Worm (Caenorhabditis elegans) whole organism, L2 larva: ENCODE measurements around the gene F07G11.3.
"Not testable (repeated sequence)": the region's sequence is repeated elsewhere in the genome, so short reads cannot be mapped to it uniquely, and the experiment has no call there.

Source experiments
- C34F6.9 ChIP-seq: fragments of 150-350 bp; optimal IDR thresholded peaks from 2 replicates; lab custom pipeline; 2014; ENCODE audit warnings: missing biosample characterization, missing genetic modification characterization
- R02D3.7 ChIP-seq: fragments of 150-350 bp; optimal IDR thresholded peaks from 2 replicates; lab custom pipeline; 2014; ENCODE audit warnings: missing biosample characterization, missing genetic modification characterization
- ZK546.5 ChIP-seq: sonication (generic microtip); optimal IDR thresholded peaks from 2 replicates; lab custom pipeline; 2017; ENCODE audit warnings: missing biosample characterization, missing genetic modification characterization
- aly-2 ChIP-seq: fragments of 150-350 bp; optimal IDR thresholded peaks from 2 replicates; lab custom pipeline; 2014; ENCODE audit warnings: missing biosample characterization, missing genetic modification characterization
- ama-1 ChIP-seq: fragments of 150-350 bp; optimal IDR thresholded peaks from 2 replicates; lab custom pipeline; 2018; ENCODE audit warnings: inconsistent platforms
- blmp-1 ChIP-seq: sonication (generic microtip); optimal IDR thresholded peaks from 2 replicates; lab custom pipeline; 2017; ENCODE audit warnings: missing genetic modification characterization, mild to moderate bottlenecking, missing compliant biosample characterization, antibody characterized with exemption, moderate library complexity; ENCODE audit not compliant: insufficient read depth
- egl-27 ChIP-seq: sonication (generic microtip); optimal IDR thresholded peaks from 3 replicates; lab custom pipeline; 2017; ENCODE audit warnings: missing biosample characterization, missing genetic modification reagents, missing genetic modification characterization
- elt-1 ChIP-seq: fragments of 150-350 bp; optimal IDR thresholded peaks from 2 replicates; lab custom pipeline; 2014; ENCODE audit warnings: missing biosample characterization, missing genetic modification characterization
- fos-1 ChIP-seq: fragments of 150-350 bp; optimal IDR thresholded peaks from 2 replicates; lab custom pipeline; 2014; ENCODE audit warnings: missing biosample characterization, missing genetic modification characterization
- gmeb-1 ChIP-seq: fragments of 150-350 bp; optimal IDR thresholded peaks from 2 replicates; lab custom pipeline; 2014; ENCODE audit warnings: missing biosample characterization, missing genetic modification characterization
- lin-11 ChIP-seq: fragments of 150-350 bp; sonication (generic microtip); optimal IDR thresholded peaks from 2 replicates; lab custom pipeline; 2014; ENCODE audit warnings: missing biosample characterization, missing genetic modification characterization, inconsistent platforms, mixed read lengths
- lin-13 ChIP-seq: fragments of 150-350 bp; optimal IDR thresholded peaks from 2 replicates; lab custom pipeline; 2014; ENCODE audit warnings: missing biosample characterization, missing genetic modification reagents, missing genetic modification characterization
- lin-39 ChIP-seq: fragments of 150-350 bp; optimal IDR thresholded peaks from 2 replicates; lab custom pipeline; 2014; ENCODE audit warnings: missing biosample characterization, missing genetic modification reagents, missing genetic modification characterization
- lsy-2 ChIP-seq, 2 experiments: fragments of 150-350 bp in 1 of 2; sonication (generic microtip) in 1 of 2; optimal IDR thresholded peaks; 2 replicates each; lab custom pipeline; 2014 to 2017; ENCODE audit warnings: missing biosample characterization in 2 of 2, missing genetic modification characterization in 2 of 2
- mab-5 ChIP-seq: fragments of 150-350 bp; optimal IDR thresholded peaks from 2 replicates; lab custom pipeline; 2014; ENCODE audit warnings: missing biosample characterization, missing genetic modification characterization
- mdl-1 ChIP-seq, 2 experiments: fragments of 150-350 bp in 1 of 2; sonication (generic microtip) in 1 of 2; optimal IDR thresholded peaks; 2 replicates each; lab custom pipeline; 2017; ENCODE audit warnings: missing biosample characterization in 2 of 2, missing genetic modification characterization in 2 of 2
- nhr-10 ChIP-seq: sonication (generic microtip); optimal IDR thresholded peaks from 2 replicates; lab custom pipeline; 2017; ENCODE audit warnings: missing biosample characterization, missing genetic modification characterization
- nhr-12 ChIP-seq: fragments of 150-350 bp; optimal IDR thresholded peaks from 2 replicates; lab custom pipeline; 2014; ENCODE audit warnings: missing biosample characterization, missing genetic modification characterization
- nhr-25 ChIP-seq: fragments of 150-350 bp; sonication (generic microtip); optimal IDR thresholded peaks from 3 replicates; lab custom pipeline; 2014; ENCODE audit warnings: missing biosample characterization, missing genetic modification characterization
- nhr-6 ChIP-seq: fragments of 150-350 bp; optimal IDR thresholded peaks from 2 replicates; lab custom pipeline; 2014; ENCODE audit warnings: missing biosample characterization, missing genetic modification characterization
- nhr-77 ChIP-seq: fragments of 150-350 bp; optimal IDR thresholded peaks from 2 replicates; lab custom pipeline; 2014; ENCODE audit warnings: missing biosample characterization, missing genetic modification characterization
- peb-1 ChIP-seq: fragments of 150-350 bp; optimal IDR thresholded peaks from 2 replicates; lab custom pipeline; 2014; ENCODE audit warnings: missing biosample characterization, missing genetic modification characterization
- skn-1 ChIP-seq: sonication (generic microtip); optimal IDR thresholded peaks from 2 replicates; lab custom pipeline; 2017; ENCODE audit warnings: missing biosample characterization, missing genetic modification characterization
- sma-3 ChIP-seq: sonication (generic microtip); optimal IDR thresholded peaks from 2 replicates; lab custom pipeline; 2016; ENCODE audit warnings: missing genetic modification reagents, missing genetic modification characterization, missing compliant biosample characterization
- sma-9 ChIP-seq, 2 experiments: fragments of 150-350 bp in 1 of 2; sonication (generic microtip) in 1 of 2; optimal IDR thresholded peaks; 2 replicates each; lab custom pipeline; 2014 to 2016; ENCODE audit warnings: missing genetic modification characterization in 2 of 2, mild to moderate bottlenecking in 1 of 2, missing biosample characterization in 1 of 2, missing compliant biosample characterization in 1 of 2, missing genetic modification reagents in 1 of 2, moderate library complexity in 1 of 2
- snpc-4 ChIP-seq: fragments of 150-350 bp; optimal IDR thresholded peaks from 2 replicates; lab custom pipeline; 2014; ENCODE audit warnings: missing biosample characterization, missing genetic modification characterization
- unc-39 ChIP-seq: fragments of 150-350 bp; optimal IDR thresholded peaks from 2 replicates; lab custom pipeline; 2014; ENCODE audit warnings: missing biosample characterization, missing genetic modification characterization
- zag-1 ChIP-seq: fragments of 150-350 bp; optimal IDR thresholded peaks from 2 replicates; lab custom pipeline; 2014; ENCODE audit warnings: missing biosample characterization, missing genetic modification characterization
- ztf-1 ChIP-seq: fragments of 200-800 bp; sonication (Bioruptor generic); conservative IDR thresholded peaks from 2 replicates; pipeline ENCODE4 v1.3.6; 2022; ENCODE audit warnings: missing genetic modification characterization, missing compliant biosample characterization
- ztf-4 ChIP-seq: fragments of 150-350 bp; optimal IDR thresholded peaks from 2 replicates; lab custom pipeline; 2014; ENCODE audit warnings: missing biosample characterization, missing genetic modification characterization

The F07G11.3 gene

ce11 chrV:7332253-7332652 is 33.7 kb downstream of the F07G11.3 start, which contains the start of gene F10G2.1:
TSS of gene F10G2.1 (plus strand) at chrV:7332553.
- TF ChIP-seq egl-27 (tag; lab: Kevin White, UChicago) (no peak), lsy-2 (tag; optimal IDR thresholded peaks at IDR 0.05; lab: Kevin White, UChicago) (no peak)

- TF ChIP-seq peb-1, skn-1, R02D3.7 (tag; lab: Kevin White, UChicago): not testable (repeated sequence)
- TF ChIP-seq, all 48 proteins: peak for 0; not testable (repeated sequence) for 48
These were observed 38.7 kb downstream of the F07G11.3 start, which contains the start of gene F10G2.7 for ce11 chrV:7337218-7337617. TSS of gene F10G2.7 (minus strand) at chrV:7337318.

ce11 chrV:7339831-7340230 is 41.3 kb downstream of the F07G11.3 start, which contains the start of gene srh-187:
TSS of gene srh-187 (minus strand) at chrV:7339931.
- TF ChIP-seq ztf-4 (tag; lab: Kevin White, UChicago) (no peak), blmp-1 (tag; lab: Kevin White, UChicago) (no peak), nhr-77 (no peak), sma-3 (GFP tag; lab: Kevin White, UChicago) (no peak), ZK546.5 (tag; lab: Kevin White, UChicago) (no peak), C34F6.9 (tag; lab: Kevin White, UChicago) (no peak), lin-39 (no peak), elt-1 (tag; lab: Kevin White, UChicago) (no peak), unc-39 (no peak)
- TF ChIP-seq, all 48 proteins: peak for 0

ce11 chrV:7341942-7342341 is 43.4 kb downstream of the F07G11.3 start, which contains the start of the genes nhr-263 and nhr-148:
TSS of gene nhr-263 (minus strand) at chrV:7342042.
TSS of gene nhr-148 (plus strand) at chrV:7342156.
- TF ChIP-seq sma-9 (GFP tag; optimal IDR thresholded peaks at IDR 0.05; lab: Kevin White, UChicago) (peak; percentile 37), sma-9 (tag; optimal IDR thresholded peaks at IDR 0.05; lab: Kevin White, UChicago) (no peak), snpc-4 (tag; lab: Kevin White, UChicago) (no peak)
- TF ChIP-seq, all 48 proteins: peak for 1

ce11 chrV:7343522-7343921 is 45.0 kb downstream of the F07G11.3 start, which contains the start of gene srh-244:
TSS of gene srh-244 (plus strand) at chrV:7343822.
- no peak for TF ChIP-seq nhr-10
- TF ChIP-seq, all 48 proteins: peak for 0

ce11 chrV:7345494-7345893 is 46.9 kb downstream of the F07G11.3 start, which contains the start of gene nhr-147:
TSS of gene nhr-147 (plus strand) at chrV:7345794.
- TF ChIP-seq lsy-2 (tag; optimal IDR thresholded peaks at IDR 0.05; lab: Kevin White, UChicago); zag-1 (tag; lab: Kevin White, UChicago); aly-2 (tag; lab: Kevin White, UChicago): not testable (repeated sequence)

ce11 chrV:7349541-7349940 is 51.0 kb downstream of the F07G11.3 start, which contains the start of gene nhr-149:
TSS of gene nhr-149 (minus strand) at chrV:7349641.
- no peak for TF ChIP-seq lin-13
- no peak for TF ChIP-seq elt-1 (tag; lab: Kevin White, UChicago)
- no peak for TF ChIP-seq ama-1 (lab: Kevin White, UChicago)
- no peak for TF ChIP-seq nhr-77
- TF ChIP-seq ztf-1 (GFP tag; lab: Robert Waterston, UW): no peak
- TF ChIP-seq gmeb-1: no peak
- TF ChIP-seq nhr-12: no peak
- no peak for TF ChIP-seq sma-9 (GFP tag; optimal IDR thresholded peaks at IDR 0.05; lab: Kevin White, UChicago)
- no peak for TF ChIP-seq sma-9 (tag; optimal IDR thresholded peaks at IDR 0.05; lab: Kevin White, UChicago)
- TF ChIP-seq lin-11 (tag; lab: Kevin White, UChicago): no peak
- no peak for TF ChIP-seq nhr-10
- TF ChIP-seq nhr-6 (tag; lab: Kevin White, UChicago): no peak
- TF ChIP-seq ztf-4 (tag; lab: Kevin White, UChicago): no peak
- no peak for TF ChIP-seq fos-1
- TF ChIP-seq mab-5 (tag; lab: Kevin White, UChicago): no peak
- TF ChIP-seq nhr-25: no peak
- no peak for TF ChIP-seq mdl-1 (tag; optimal IDR thresholded peaks at IDR 0.05; lab: Kevin White, UChicago)
- no peak for TF ChIP-seq unc-39
